Worm (Caenorhabditis elegans) whole organism, late embryonic: ENCODE data around the gene fbxa-2.

ENCODE experiments used
- K02D7.2 ChIP-seq: sonication (generic microtip); optimal IDR thresholded peaks from 2 replicates; lab custom pipeline; 2017; ENCODE audit warnings: mild to moderate bottlenecking, missing genetic modification characterization, missing compliant biosample characterization
- K09A11.1 ChIP-seq: sonication (generic microtip); optimal IDR thresholded peaks from 2 replicates; lab custom pipeline; 2017; ENCODE audit warnings: antibody characterized with exemption, mild to moderate bottlenecking, missing genetic modification characterization, missing compliant biosample characterization; ENCODE audit not compliant: insufficient read depth
- Y22D7AL.16 ChIP-seq: sonication (generic microtip); optimal IDR thresholded peaks from 2 replicates; lab custom pipeline; 2016; ENCODE audit warnings: missing genetic modification characterization, missing compliant biosample characterization
- ahr-1 ChIP-seq: sonication (generic microtip); optimal IDR thresholded peaks from 2 replicates; lab custom pipeline; 2016; ENCODE audit warnings: missing genetic modification characterization, missing compliant biosample characterization
- ama-1 ChIP-seq: fragments of 150-350 bp; optimal IDR thresholded peaks from 2 replicates; lab custom pipeline; 2014
- ceh-19 ChIP-seq: fragments of 200-800 bp; sonication (Bioruptor generic); optimal IDR thresholded peaks from 2 replicates; lab custom pipeline; 2018; ENCODE audit warnings: mild to moderate bottlenecking, missing genetic modification characterization, missing compliant biosample characterization
- ceh-2 ChIP-seq: sonication (generic microtip); optimal IDR thresholded peaks from 2 replicates; lab custom pipeline; 2016; ENCODE audit warnings: missing genotype, missing genetic modification characterization, missing compliant biosample characterization
- ceh-22 ChIP-seq: sonication (generic microtip); optimal IDR thresholded peaks from 2 replicates; lab custom pipeline; 2017; ENCODE audit warnings: missing biosample characterization, missing genetic modification characterization
- ceh-30 ChIP-seq: fragments of 150-350 bp; optimal IDR thresholded peaks from 2 replicates; lab custom pipeline; 2014; ENCODE audit warnings: missing biosample characterization, missing genetic modification characterization
- ceh-31 ChIP-seq: sonication (generic microtip); optimal IDR thresholded peaks from 2 replicates; lab custom pipeline; 2016; ENCODE audit warnings: missing genetic modification characterization, missing compliant biosample characterization
- ceh-45 ChIP-seq: fragments of 200-800 bp; sonication (Bioruptor generic); IDR thresholded peaks from 2 replicates; pipeline ENCODE4 v1.3.6; 2022; ENCODE audit warnings: missing genetic modification reagents, missing genetic modification characterization, missing compliant biosample characterization
- ceh-48 ChIP-seq: sonication (generic microtip); optimal IDR thresholded peaks from 2 replicates; lab custom pipeline; 2016; ENCODE audit warnings: missing genetic modification characterization, inconsistent platforms, missing compliant biosample characterization
- ceh-6 ChIP-seq: fragments of 200-800 bp; sonication (Bioruptor generic); optimal IDR thresholded peaks from 2 replicates; lab custom pipeline; 2018; ENCODE audit warnings: mild to moderate bottlenecking, missing genetic modification characterization, missing compliant biosample characterization
- ceh-9 ChIP-seq: sonication (generic microtip); optimal IDR thresholded peaks from 2 replicates; lab custom pipeline; 2016; ENCODE audit warnings: mild to moderate bottlenecking, missing genetic modification characterization, inconsistent platforms, missing compliant biosample characterization
- che-1 ChIP-seq: sonication (generic microtip); optimal IDR thresholded peaks from 2 replicates; lab custom pipeline; 2016; ENCODE audit warnings: mild to moderate bottlenecking, missing genetic modification characterization, missing compliant biosample characterization
- dve-1 ChIP-seq: sonication (generic microtip); optimal IDR thresholded peaks from 2 replicates; lab custom pipeline; 2017; ENCODE audit warnings: antibody characterized with exemption, mild to moderate bottlenecking, missing genetic modification characterization, missing compliant biosample characterization
- elt-4 ChIP-seq: sonication (generic microtip); optimal IDR thresholded peaks from 2 replicates; lab custom pipeline; 2016; ENCODE audit warnings: missing genetic modification characterization, missing compliant biosample characterization
- eyg-1 ChIP-seq: sonication (generic microtip); optimal IDR thresholded peaks from 2 replicates; lab custom pipeline; 2016; ENCODE audit warnings: missing genotype, missing genetic modification characterization, missing compliant biosample characterization
- gmeb-2 ChIP-seq: sonication (generic microtip); optimal IDR thresholded peaks from 2 replicates; lab custom pipeline; 2016; ENCODE audit warnings: missing genetic modification characterization, inconsistent platforms, missing compliant biosample characterization
- hlh-30 ChIP-seq: sonication (generic microtip); optimal IDR thresholded peaks from 2 replicates; lab custom pipeline; 2017; ENCODE audit warnings: antibody characterized with exemption, missing genetic modification characterization, missing compliant biosample characterization; ENCODE audit not compliant: insufficient read depth
- hlh-8 ChIP-seq: sonication (generic microtip); optimal IDR thresholded peaks from 2 replicates; lab custom pipeline; 2016; ENCODE audit warnings: missing genotype, missing genetic modification characterization, missing compliant biosample characterization
- lin-11 ChIP-seq: fragments of 200-800 bp; sonication (Bioruptor generic); optimal IDR thresholded peaks from 2 replicates; lab custom pipeline; 2018; ENCODE audit warnings: mild to moderate bottlenecking, missing genetic modification characterization, missing compliant biosample characterization
- mec-3 ChIP-seq: sonication (generic microtip); optimal IDR thresholded peaks from 2 replicates; lab custom pipeline; 2016; ENCODE audit warnings: borderline replicate concordance, missing genetic modification characterization, missing compliant biosample characterization
- nfya-1 ChIP-seq: sonication (generic microtip); optimal IDR thresholded peaks from 2 replicates; lab custom pipeline; 2017; ENCODE audit warnings: missing genetic modification characterization, mild to moderate bottlenecking, missing compliant biosample characterization, antibody characterized with exemption, moderate library complexity
- nhr-11 ChIP-seq: fragments of 150-350 bp; optimal IDR thresholded peaks from 2 replicates; lab custom pipeline; 2014; ENCODE audit warnings: missing biosample characterization, missing genetic modification characterization
- nhr-232 ChIP-seq: sonication (generic microtip); optimal IDR thresholded peaks from 2 replicates; lab custom pipeline; 2016; ENCODE audit warnings: missing genetic modification characterization, missing compliant biosample characterization
- pat-9 ChIP-seq: fragments of 200-800 bp; sonication (Bioruptor generic); optimal IDR thresholded peaks from 2 replicates; lab custom pipeline; 2018; ENCODE audit warnings: mild to moderate bottlenecking, missing genetic modification characterization, moderate library complexity, missing compliant biosample characterization
- pax-1 ChIP-seq: fragments of 150-350 bp; optimal IDR thresholded peaks from 2 replicates; lab custom pipeline; 2014; ENCODE audit warnings: missing biosample characterization, missing genetic modification characterization
- pha-2 ChIP-seq: sonication (generic microtip); optimal IDR thresholded peaks from 2 replicates; lab custom pipeline; 2017; ENCODE audit warnings: mild to moderate bottlenecking, missing genetic modification characterization, missing compliant biosample characterization
- pqm-1 ChIP-seq: sonication (generic microtip); optimal IDR thresholded peaks from 2 replicates; lab custom pipeline; 2016; ENCODE audit warnings: missing genetic modification characterization, missing compliant biosample characterization
- rnt-1 ChIP-seq: sonication (generic microtip); optimal IDR thresholded peaks from 2 replicates; lab custom pipeline; 2016; ENCODE audit warnings: missing genetic modification characterization, missing compliant biosample characterization
- sdc-2 ChIP-seq: sonication (generic microtip); optimal IDR thresholded peaks from 2 replicates; lab custom pipeline; 2016; ENCODE audit warnings: missing genotype, missing genetic modification characterization, missing compliant biosample characterization
- syd-9 ChIP-seq: sonication (generic microtip); optimal IDR thresholded peaks from 2 replicates; lab custom pipeline; 2016; ENCODE audit warnings: mild to moderate bottlenecking, missing genetic modification characterization, moderate library complexity, missing compliant biosample characterization
- tbx-2 ChIP-seq: sonication (generic microtip); optimal IDR thresholded peaks from 2 replicates; lab custom pipeline; 2016; ENCODE audit warnings: missing genetic modification characterization, missing compliant biosample characterization
- tbx-7 ChIP-seq: sonication (generic microtip); optimal IDR thresholded peaks from 2 replicates; lab custom pipeline; 2016; ENCODE audit warnings: missing genotype, missing genetic modification characterization, missing compliant biosample characterization
- ttx-3 ChIP-seq: sonication (generic microtip); optimal IDR thresholded peaks from 2 replicates; lab custom pipeline; 2016; ENCODE audit warnings: missing genetic modification reagents, missing genetic modification characterization, missing compliant biosample characterization
- unc-42 ChIP-seq: sonication (generic microtip); optimal IDR thresholded peaks from 2 replicates; lab custom pipeline; 2016; ENCODE audit warnings: missing genotype, missing genetic modification characterization, missing compliant biosample characterization
- unc-55 ChIP-seq: sonication (generic microtip); optimal IDR thresholded peaks from 2 replicates; lab custom pipeline; 2017; ENCODE audit warnings: missing biosample characterization, missing genetic modification reagents, missing genetic modification characterization
- unc-86 ChIP-seq: sonication (generic microtip); optimal IDR thresholded peaks from 2 replicates; lab custom pipeline; 2016; ENCODE audit warnings: missing genetic modification characterization, missing compliant biosample characterization
- zip-5 ChIP-seq: sonication (generic microtip); optimal IDR thresholded peaks from 2 replicates; lab custom pipeline; 2016; ENCODE audit warnings: missing genetic modification characterization, missing compliant biosample characterization
- ztf-16 ChIP-seq: sonication (generic microtip); optimal IDR thresholded peaks from 2 replicates; lab custom pipeline; 2017; ENCODE audit warnings: missing genetic modification characterization, missing compliant biosample characterization

fbxa-2 gene

ce11 chrV:16297070-16297469, 27.6 kb upstream of the fbxa-2 start, which contains the start of gene srbc-83:
Gene srbc-83, plus strand, starts transcription at chrV:16297370.
- TF ChIP-seq hlh-30 (no peak), nfya-1 (tag; lab: Kevin White, UChicago) (no peak), ceh-31 (tag; lab: Kevin White, UChicago) (no peak), ahr-1 (tag; lab: Kevin White, UChicago) (no peak), hlh-8 (tag; lab: Kevin White, UChicago) (no peak), tbx-7 (tag; lab: Kevin White, UChicago) (no peak), gmeb-2 (no peak), ama-1 (lab: Kevin White, UChicago) (no peak), K02D7.2 (no peak), ceh-6 (GFP tag; lab: Kevin White, UChicago) (no peak), unc-55 (GFP tag; lab: Kevin White, UChicago) (no peak), pha-2 (tag; lab: Kevin White, UChicago) (no peak), syd-9 (tag; lab: Kevin White, UChicago) (no peak), lin-11 (no peak)

ce11 chrV:16292409-16292808, 23.0 kb upstream of the fbxa-2 start, which contains the start of gene oac-5:
Gene oac-5, plus strand, starts transcription at chrV:16292709.
- TF ChIP-seq Y22D7AL.16 (tag; lab: Kevin White, UChicago), result no peak
- TF ChIP-seq syd-9 (tag; lab: Kevin White, UChicago), result no peak
- TF ChIP-seq ceh-19 (GFP tag; lab: Kevin White, UChicago), result no peak
- no peak for TF ChIP-seq zip-5 (tag; lab: Kevin White, UChicago)
- TF ChIP-seq tbx-2 (tag; lab: Kevin White, UChicago), result no peak
- TF ChIP-seq dve-1, result no peak
- no peak for TF ChIP-seq rnt-1 (tag; lab: Kevin White, UChicago)
- TF ChIP-seq pat-9 (tag; lab: Kevin White, UChicago), result no peak
- TF ChIP-seq unc-86 (tag; lab: Kevin White, UChicago), result no peak
- no peak for TF ChIP-seq pax-1 (tag; lab: Kevin White, UChicago)
- no peak for TF ChIP-seq ceh-2 (tag; lab: Kevin White, UChicago)
- TF ChIP-seq ahr-1 (tag; lab: Kevin White, UChicago), result no peak
- TF ChIP-seq eyg-1 (tag; lab: Kevin White, UChicago), result no peak
- no peak for TF ChIP-seq ceh-45
- no peak for TF ChIP-seq nhr-232
- TF ChIP-seq K09A11.1, result no peak
- TF ChIP-seq pha-2 (tag; lab: Kevin White, UChicago), result no peak
- no peak for TF ChIP-seq nhr-11 (tag; lab: Kevin White, UChicago)
- no peak for TF ChIP-seq ceh-30
- no peak for TF ChIP-seq ztf-16
- TF ChIP-seq, all 69 proteins: peak for 0

ce11 chrV:16287619-16288018, 18.2 kb upstream of the fbxa-2 start, which contains the start of gene F28G4.3:
Gene F28G4.3, minus strand, starts transcription at chrV:16287719.
- TF ChIP-seq ceh-22 (tag; lab: Kevin White, UChicago) (no peak), ceh-48 (tag; lab: Kevin White, UChicago) (no peak), ceh-9 (tag; lab: Kevin White, UChicago) (no peak), che-1 (no peak), ceh-19 (GFP tag; lab: Kevin White, UChicago) (no peak)

ce11 chrV:16285794-16286193, 16.3 kb upstream of the fbxa-2 start, which contains the start of gene F28G4.4:
Gene F28G4.4, minus strand, starts transcription at chrV:16285894.
- TF ChIP-seq nhr-232, result no peak
- TF ChIP-seq, all 69 proteins: peak for 0

ce11 chrV:16282147-16282546, 12.7 kb upstream of the fbxa-2 start, which contains the start of gene F28G4.2:
Gene F28G4.2, minus strand, starts transcription at chrV:16282321.
- no peak for TF ChIP-seq sdc-2 (tag; lab: Kevin White, UChicago)
- no peak for TF ChIP-seq pqm-1 (tag; lab: Kevin White, UChicago)
- no peak for TF ChIP-seq unc-42 (tag; lab: Kevin White, UChicago)
- TF ChIP-seq ama-1 (lab: Kevin White, UChicago), result no peak
- TF ChIP-seq elt-4 (tag; lab: Kevin White, UChicago), result no peak
- TF ChIP-seq ttx-3, result no peak
- no peak for TF ChIP-seq unc-86 (tag; lab: Kevin White, UChicago)
- no peak for TF ChIP-seq mec-3 (tag; lab: Kevin White, UChicago)
- TF ChIP-seq, all 69 proteins: peak for 0
